Worm (Caenorhabditis elegans): ENCODE measurements around the gene str-85.

str-85 gene

DNA sequence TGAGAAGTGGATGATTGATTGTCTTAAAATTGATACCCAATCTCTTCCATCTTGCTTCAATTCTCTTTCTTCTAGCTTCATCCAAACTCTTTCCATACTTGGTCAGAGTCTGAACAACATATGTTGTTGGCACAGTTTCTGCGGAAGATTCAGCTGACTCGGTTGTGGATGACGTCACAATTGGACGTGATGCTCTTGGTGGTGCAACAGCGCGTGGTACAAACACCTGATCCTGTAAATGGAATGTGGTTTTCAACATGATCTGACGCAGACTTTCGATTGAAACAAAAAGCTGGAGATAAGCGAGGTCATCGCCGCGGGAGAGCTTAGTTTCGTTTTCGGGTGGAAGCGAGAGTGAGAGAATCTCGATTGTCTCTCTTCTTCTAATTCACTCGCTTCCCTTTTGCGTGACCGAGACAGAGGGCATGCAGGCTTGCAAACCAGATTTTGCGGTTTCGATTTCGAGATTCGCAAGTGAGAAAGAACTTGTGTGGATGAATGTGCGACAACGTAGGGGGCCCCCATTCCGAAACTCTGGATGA lies 43.1 kb downstream of the str-85 start:
- TF ChIP-seq fos-1 (tag; optimal IDR thresholded peaks at IDR 0.05): no peak
- TF ChIP-seq blmp-1 (tag; optimal IDR thresholded peaks at IDR 0.05; ENCODE audit: insufficient read depth): peak; percentile 70
- TF ChIP-seq nhr-21 (tag; optimal IDR thresholded peaks at IDR 0.05): no peak

DNA sequence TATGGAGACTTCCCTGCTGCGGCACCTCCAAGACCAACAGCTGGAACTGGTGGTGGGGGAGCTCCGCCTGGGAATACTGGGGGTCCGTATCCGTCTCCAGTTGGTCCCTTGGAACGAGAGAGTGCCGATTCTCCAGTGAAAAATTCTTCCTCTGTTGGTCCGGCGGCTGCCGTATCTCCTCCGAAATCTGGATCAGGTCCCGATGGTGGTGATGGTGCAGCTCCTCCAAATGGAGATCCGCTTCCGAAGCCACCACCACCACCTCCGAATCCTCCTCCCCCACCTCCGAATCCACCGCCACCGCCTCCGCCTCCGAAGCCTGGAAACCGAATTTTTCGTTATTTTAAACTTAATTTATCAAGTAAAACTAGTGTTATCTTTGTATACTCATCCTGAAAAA lies 45.2 kb downstream of the str-85 start:
- TF ChIP-seq nhr-77 (tag; optimal IDR thresholded peaks at IDR 0.05) (no peak), lsy-2 (tag; optimal IDR thresholded peaks at IDR 0.05) (no peak), sma-3 (GFP tag; optimal IDR thresholded peaks at IDR 0.05) (no peak), sem-4 (tag; optimal IDR thresholded peaks at IDR 0.05) (no peak), F13H6.1 (tag; optimal IDR thresholded peaks at IDR 0.05) (no peak), snpc-4 (tag; optimal IDR thresholded peaks at IDR 0.05) (no peak), fos-1 (tag; optimal IDR thresholded peaks at IDR 0.05) (no peak)

DNA sequence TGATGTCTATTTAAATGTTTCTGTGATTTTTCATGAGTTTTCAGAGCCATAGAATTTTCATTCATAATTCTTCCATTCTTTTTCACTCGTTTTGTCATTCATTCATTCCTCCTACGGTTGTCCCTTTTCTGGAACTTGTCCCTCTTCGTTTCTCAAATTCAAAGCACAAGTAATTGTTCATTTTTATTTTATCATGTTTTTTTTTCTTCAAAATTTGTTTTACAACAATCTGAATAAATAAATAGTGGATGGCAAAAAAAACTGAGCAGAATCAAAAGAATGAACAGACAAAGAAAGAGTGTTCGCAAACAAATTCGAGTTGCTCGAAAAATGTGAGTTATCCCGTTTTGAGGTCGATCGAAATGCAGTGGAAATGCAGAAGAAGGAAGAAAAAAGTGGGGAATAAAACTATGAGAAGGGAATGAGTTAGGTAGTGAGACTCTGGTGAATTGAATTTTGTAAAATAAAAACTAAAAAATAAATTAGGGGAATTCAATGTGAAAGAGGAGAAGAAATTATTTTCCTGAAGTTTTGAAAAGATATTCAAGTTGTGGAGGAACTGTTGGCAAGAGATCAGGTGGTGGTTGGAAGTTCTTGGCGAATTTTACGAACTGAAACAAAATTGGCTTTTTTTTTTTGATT lies 46.1 kb downstream of the str-85 start:
- TF ChIP-seq lin-13 (GFP tag; optimal IDR thresholded peaks at IDR 0.05): peak; percentile 26
- no peak for TF ChIP-seq egl-27 (tag; optimal IDR thresholded peaks at IDR 0.05)
- peak; percentile 49 for TF ChIP-seq sma-3 (GFP tag; optimal IDR thresholded peaks at IDR 0.05)
- no peak for TF ChIP-seq nhr-6 (tag; optimal IDR thresholded peaks at IDR 0.05)
- TF ChIP-seq F13H6.1 (tag; optimal IDR thresholded peaks at IDR 0.05): peak; percentile 33
- no peak for TF ChIP-seq aly-2 (tag; optimal IDR thresholded peaks at IDR 0.05)
- TF ChIP-seq ama-1 (optimal IDR thresholded peaks at IDR 0.05): peak; percentile 97
- TF ChIP-seq nhr-129 (tag; optimal IDR thresholded peaks at IDR 0.05): peak; percentile 1
- TF ChIP-seq crh-2 (tag; optimal IDR thresholded peaks at IDR 0.05): peak; percentile 58
- TF ChIP-seq C34F6.9 (tag; optimal IDR thresholded peaks at IDR 0.05): peak; percentile 23
- no peak for TF ChIP-seq nhr-25 (tag; optimal IDR thresholded peaks at IDR 0.05)
- peak; percentile 85 for TF ChIP-seq ztf-4 (tag; optimal IDR thresholded peaks at IDR 0.05)
- TF ChIP-seq unc-62 (GFP tag; optimal IDR thresholded peaks at IDR 0.05): no peak
- peak in 1 of 2 experiments; percentile 43 for TF ChIP-seq lsy-2 (tag; optimal IDR thresholded peaks at IDR 0.05)
- no peak for TF ChIP-seq unc-55 (GFP tag; optimal IDR thresholded peaks at IDR 0.05)

DNA sequence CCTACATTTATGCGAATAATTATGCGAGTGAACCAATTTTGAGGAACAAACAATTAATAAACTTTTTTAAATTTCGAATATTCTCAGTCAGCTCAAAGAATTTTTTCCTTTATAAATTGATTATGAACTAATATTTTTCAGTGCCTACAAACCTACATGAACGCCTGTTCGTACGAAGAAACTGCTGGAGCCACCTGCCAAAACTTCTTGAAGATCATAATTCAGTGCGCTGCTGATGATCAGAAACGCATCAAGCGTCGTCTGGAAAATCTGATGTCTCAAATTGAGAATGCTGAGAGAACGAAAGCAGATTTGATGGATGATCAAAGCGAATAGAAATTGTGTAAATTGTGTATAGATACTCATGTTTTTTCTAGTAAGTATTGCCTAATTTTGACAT lies 46.7 kb downstream of the str-85 start:
- TF ChIP-seq sma-9 (GFP tag; optimal IDR thresholded peaks at IDR 0.05) (no peak), sma-9 (tag; optimal IDR thresholded peaks at IDR 0.05) (no peak), Y55F3AM.14 (GFP tag; optimal IDR thresholded peaks at IDR 0.05) (no peak), aly-2 (tag; optimal IDR thresholded peaks at IDR 0.05) (no peak), C34F6.9 (tag; optimal IDR thresholded peaks at IDR 0.05) (no peak), elt-1 (tag; optimal IDR thresholded peaks at IDR 0.05) (no peak), lin-39 (tag; optimal IDR thresholded peaks at IDR 0.05) (no peak), nhr-11 (tag; optimal IDR thresholded peaks at IDR 0.05) (no peak), lsy-2 (tag; optimal IDR thresholded peaks at IDR 0.05) (no peak), nhr-237 (tag; optimal IDR thresholded peaks at IDR 0.05) (no peak), mbf-1 (tag; optimal IDR thresholded peaks at IDR 0.05) (no peak), unc-39 (tag; optimal IDR thresholded peaks at IDR 0.05) (no peak), nhr-129 (tag; optimal IDR thresholded peaks at IDR 0.05) (no peak), mdl-1 (tag; optimal IDR thresholded peaks at IDR 0.05) (no peak), egl-27 (tag; optimal IDR thresholded peaks at IDR 0.05) (no peak), lin-11 (tag; optimal IDR thresholded peaks at IDR 0.05) (no peak), zag-1 (tag; optimal IDR thresholded peaks at IDR 0.05) (no peak), ceh-16 (tag; optimal IDR thresholded peaks at IDR 0.05) (no peak)

DNA sequence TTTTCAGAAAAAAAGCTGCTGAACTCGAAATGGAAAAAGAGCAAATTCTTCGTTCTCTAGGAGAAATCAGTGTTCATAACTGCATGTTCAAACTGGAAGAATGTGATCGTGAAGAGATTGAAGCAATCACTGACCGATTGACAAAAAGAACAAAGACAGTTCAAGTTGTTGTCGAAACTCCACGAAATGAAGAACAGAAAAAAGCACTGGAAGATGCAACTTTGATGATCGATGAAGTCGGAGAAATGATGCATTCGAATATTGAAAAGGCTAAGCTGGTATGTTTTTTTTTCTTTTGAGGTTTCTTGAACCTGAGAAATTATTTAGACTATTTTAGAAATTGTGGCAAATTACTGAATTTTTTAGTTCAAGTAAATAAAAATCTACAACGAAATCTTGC lies 47.2 kb downstream of the str-85 start:
- no peak for TF ChIP-seq nhr-77 (tag; optimal IDR thresholded peaks at IDR 0.05)
- peak; percentile 11 for TF ChIP-seq ama-1 (optimal IDR thresholded peaks at IDR 0.05)
- TF ChIP-seq ZK546.5 (tag; optimal IDR thresholded peaks at IDR 0.05): no peak
- no peak for TF ChIP-seq nhr-11 (tag; optimal IDR thresholded peaks at IDR 0.05)
- no peak for TF ChIP-seq F13H6.1 (tag; optimal IDR thresholded peaks at IDR 0.05)
